Fruit fly (Drosophila melanogaster) whole organism, embryonic: ENCODE results near the gene CG33654.
A peak's percentile ranks its signal among the peaks of the same experiment; 100 is the strongest.

ENCODE experiments used
- ATbp ChIP-seq: fragments of 200-800 bp; sonication (Bioruptor generic); optimal IDR thresholded peaks from 2 replicates; lab custom pipeline; 2017; ENCODE audit warnings: missing biosample characterization, mild to moderate bottlenecking, missing genetic modification characterization, missing genetic modification reagents
- Aef1 ChIP-seq: fragments of 200-800 bp; sonication (Bioruptor generic); IDR thresholded peaks from 3 replicates; pipeline ENCODE4 v1.3.6; 2022; ENCODE audit warnings: missing biosample characterization, missing genetic modification characterization
- Atf3 ChIP-seq: fragments of 200-800 bp; sonication (Bioruptor generic); optimal IDR thresholded peaks from 3 replicates; lab custom pipeline; 2016; ENCODE audit warnings: missing biosample characterization, missing genetic modification characterization
- Bgb ChIP-seq: fragments of 200-800 bp; sonication (Bioruptor generic); IDR thresholded peaks from 2 replicates; pipeline ENCODE4 v1.3.6; 2022; ENCODE audit warnings: missing biosample characterization, missing genetic modification characterization; ENCODE audit not compliant: partially characterized antibody
- Bteb2 ChIP-seq: fragments of 200-800 bp; sonication (Bioruptor generic); optimal IDR thresholded peaks from 2 replicates; lab custom pipeline; 2016; ENCODE audit warnings: missing biosample characterization, missing genetic modification characterization
- C15 ChIP-seq: fragments of 200-800 bp; sonication (Bioruptor generic); IDR thresholded peaks from 3 replicates; pipeline ENCODE4 v1.3.6; 2022; ENCODE audit warnings: missing biosample characterization, missing genetic modification characterization
- CG10431 ChIP-seq: fragments of 200-800 bp; sonication (Bioruptor generic); optimal IDR thresholded peaks from 3 replicates; lab custom pipeline; 2018; ENCODE audit warnings: missing biosample characterization, mild to moderate bottlenecking, missing genetic modification characterization
- CG10462 ChIP-seq: fragments of 200-800 bp; sonication (Bioruptor generic); optimal IDR thresholded peaks from 2 replicates; lab custom pipeline; 2016; ENCODE audit warnings: missing biosample characterization, missing genetic modification characterization
- CG11696 ChIP-seq: fragments of 200-800 bp; sonication (Bioruptor generic); IDR thresholded peaks from 2 replicates; pipeline ENCODE4 v1.3.6; 2022; ENCODE audit warnings: missing biosample characterization, missing genetic modification characterization
- CG11723 ChIP-seq: fragments of 200-800 bp; sonication (Bioruptor generic); optimal IDR thresholded peaks from 2 replicates; lab custom pipeline; 2017; ENCODE audit warnings: missing biosample characterization, mild to moderate bottlenecking, missing genetic modification characterization
- CG13296 ChIP-seq: fragments of 200-800 bp; sonication (Bioruptor generic); optimal IDR thresholded peaks from 3 replicates; lab custom pipeline; 2018; ENCODE audit warnings: missing biosample characterization, mild to moderate bottlenecking, missing genetic modification characterization
- CG14710 ChIP-seq: fragments of 200-800 bp; sonication (Bioruptor generic); optimal IDR thresholded peaks from 3 replicates; lab custom pipeline; 2019; ENCODE audit warnings: missing biosample characterization, mild to moderate bottlenecking, missing genetic modification characterization, moderate library complexity
- CG1602 ChIP-seq: fragments of 200-800 bp; sonication (Bioruptor generic); optimal IDR thresholded peaks from 3 replicates; lab custom pipeline; 2016; ENCODE audit warnings: missing biosample characterization, missing genetic modification characterization
- CG18476 ChIP-seq: fragments of 200-800 bp; sonication (Bioruptor generic); optimal IDR thresholded peaks from 2 replicates; lab custom pipeline; 2016; ENCODE audit warnings: missing biosample characterization, mild to moderate bottlenecking, missing genetic modification characterization
- CG18619 ChIP-seq: fragments of 200-800 bp; sonication (Bioruptor generic); optimal IDR thresholded peaks from 3 replicates; lab custom pipeline; 2017; ENCODE audit warnings: missing biosample characterization, mild to moderate bottlenecking, missing genetic modification characterization
- CG2202 ChIP-seq: fragments of 200-800 bp; sonication (Bioruptor generic); optimal IDR thresholded peaks from 2 replicates; lab custom pipeline; 2018; ENCODE audit warnings: missing biosample characterization, mild to moderate bottlenecking, missing genetic modification characterization
- CG3163 ChIP-seq: fragments of 200-800 bp; sonication (Bioruptor generic); optimal IDR thresholded peaks from 3 replicates; lab custom pipeline; 2016; ENCODE audit warnings: missing biosample characterization, missing genetic modification characterization
- CG4360 ChIP-seq: fragments of 200-800 bp; sonication (Bioruptor generic); IDR thresholded peaks from 2 replicates; pipeline ENCODE4 v1.3.6; 2022; ENCODE audit warnings: missing biosample characterization, missing genetic modification characterization
- CG8924 ChIP-seq: fragments of 200-800 bp; optimal IDR thresholded peaks from 3 replicates; lab custom pipeline; 2019; ENCODE audit warnings: missing biosample characterization, mild to moderate bottlenecking, missing genetic modification characterization, moderate library complexity
- Camta ChIP-seq: fragments of 200-800 bp; sonication (Bioruptor generic); optimal IDR thresholded peaks from 2 replicates; lab custom pipeline; 2016; ENCODE audit warnings: missing biosample characterization, missing genetic modification characterization
- Dref ChIP-seq: fragments of 200-800 bp; sonication (Bioruptor generic); IDR thresholded peaks from 2 replicates; pipeline ENCODE4 v1.3.6; 2022; ENCODE audit warnings: missing biosample characterization, missing genetic modification characterization
- HmgZ ChIP-seq: fragments of 200-800 bp; sonication (Bioruptor generic); optimal IDR thresholded peaks from 2 replicates; lab custom pipeline; 2018; ENCODE audit warnings: missing biosample characterization, mild to moderate bottlenecking, missing genetic modification characterization
- Jarid2 ChIP-seq: fragments of 200-800 bp; sonication (Bioruptor generic); optimal IDR thresholded peaks from 3 replicates; lab custom pipeline; 2017; ENCODE audit warnings: mild to moderate bottlenecking, missing biosample characterization, missing genetic modification reagents, missing genetic modification characterization
- Nf-YC ChIP-seq: fragments of 200-800 bp; optimal IDR thresholded peaks from 3 replicates; lab custom pipeline; 2019; ENCODE audit warnings: missing biosample characterization, mild to moderate bottlenecking, missing genetic modification characterization, moderate library complexity
- Oaz ChIP-seq: fragments of 200-800 bp; sonication (Bioruptor generic); IDR thresholded peaks from 2 replicates; pipeline ENCODE4 v1.3.6; 2022; ENCODE audit warnings: missing biosample characterization, missing genetic modification characterization
- PHDP ChIP-seq: fragments of 200-800 bp; sonication (Bioruptor generic); optimal IDR thresholded peaks from 3 replicates; lab custom pipeline; 2018; ENCODE audit warnings: missing biosample characterization, mild to moderate bottlenecking, missing genetic modification characterization, moderate library complexity
- Six4 ChIP-seq: fragments of 200-800 bp; sonication (Bioruptor generic); optimal IDR thresholded peaks from 2 replicates; lab custom pipeline; 2016; ENCODE audit warnings: missing biosample characterization, missing genetic modification characterization
- Sox102F ChIP-seq: fragments of 200-800 bp; sonication (Bioruptor generic); optimal IDR thresholded peaks from 2 replicates; lab custom pipeline; 2018; ENCODE audit warnings: missing biosample characterization, mild to moderate bottlenecking, missing genetic modification characterization, moderate library complexity
- Taf1 ChIP-seq: fragments of 200-800 bp; sonication (Bioruptor generic); IDR thresholded peaks from 2 replicates; pipeline ENCODE4 v1.3.6; 2022; ENCODE audit warnings: missing biosample characterization, missing genetic modification characterization
- Trl ChIP-seq, 3 experiments: fragments of >200 bp in 2 of 3; fragments of 200-800 bp in 1 of 3; sonication (Bioruptor generic) in 1 of 3; optimal IDR thresholded peaks; 2 replicates in 1 of 3; 3 replicates in 2 of 3; lab custom pipeline; 2016 to 2017; ENCODE audit warnings: missing biosample characterization in 1 of 3, missing genetic modification characterization in 1 of 3
- al ChIP-seq: fragments of 200-800 bp; sonication (Bioruptor generic); IDR thresholded peaks from 2 replicates; pipeline ENCODE4 v1.3.6; 2022; ENCODE audit warnings: missing biosample characterization, missing genetic modification characterization
- ara ChIP-seq: fragments of 200-800 bp; sonication (Bioruptor generic); IDR thresholded peaks from 2 replicates; pipeline ENCODE4 v1.3.6; 2022; ENCODE audit warnings: missing biosample characterization, missing genetic modification characterization
- esg ChIP-seq: fragments of 200-800 bp; sonication (Bioruptor generic); conservative IDR thresholded peaks from 2 replicates; pipeline ENCODE4 v1.3.6; 2022; ENCODE audit warnings: missing biosample characterization, missing genetic modification characterization
- fru ChIP-seq: fragments of >200 bp; optimal IDR thresholded peaks from 2 replicates; lab custom pipeline; 2017
- hth ChIP-seq: fragments of >200 bp; optimal IDR thresholded peaks from 2 replicates; lab custom pipeline; 2017; ENCODE audit warnings: inconsistent platforms
- lab ChIP-seq: fragments of 200-800 bp; sonication (Bioruptor generic); optimal IDR thresholded peaks from 3 replicates; lab custom pipeline; 2017; ENCODE audit warnings: missing biosample characterization, missing genetic modification characterization, mild to moderate bottlenecking, moderate library complexity, missing genetic modification reagents
- nom ChIP-seq: fragments of 200-800 bp; sonication (Bioruptor generic); optimal IDR thresholded peaks from 2 replicates; lab custom pipeline; 2017; ENCODE audit warnings: missing biosample characterization, missing genetic modification characterization, mild to moderate bottlenecking, moderate library complexity, missing genetic modification reagents
- oc ChIP-seq: fragments of 200-800 bp; sonication (Bioruptor generic); optimal IDR thresholded peaks from 2 replicates; lab custom pipeline; 2018; ENCODE audit warnings: missing biosample characterization, mild to moderate bottlenecking, missing genetic modification characterization, moderate library complexity
- pfk ChIP-seq: fragments of 200-800 bp; sonication (Bioruptor generic); optimal IDR thresholded peaks from 2 replicates; lab custom pipeline; 2018; ENCODE audit warnings: missing biosample characterization, mild to moderate bottlenecking, missing genetic modification characterization, moderate library complexity
- ranshi ChIP-seq: fragments of 200-800 bp; sonication (Bioruptor generic); IDR thresholded peaks from 2 replicates; pipeline ENCODE4 v1.3.6; 2022; ENCODE audit warnings: missing biosample characterization, missing genetic modification characterization
- salm ChIP-seq: fragments of 200-800 bp; sonication (Bioruptor generic); optimal IDR thresholded peaks from 2 replicates; lab custom pipeline; 2018; ENCODE audit warnings: missing biosample characterization, mild to moderate bottlenecking, missing genetic modification characterization
- sna ChIP-seq: fragments of 200-800 bp; sonication (Bioruptor generic); IDR thresholded peaks from 2 replicates; pipeline ENCODE4 v1.3.6; 2022; ENCODE audit warnings: missing biosample characterization, missing genetic modification characterization; ENCODE audit not compliant: partially characterized antibody
- so ChIP-seq: fragments of 200-800 bp; sonication (Bioruptor generic); IDR thresholded peaks from 3 replicates; pipeline ENCODE4 v1.3.6; 2022; ENCODE audit warnings: missing biosample characterization, missing genetic modification characterization
- ssp ChIP-seq: fragments of 200-800 bp; sonication (Bioruptor generic); IDR thresholded peaks from 2 replicates; pipeline ENCODE4 v1.3.6; 2022; ENCODE audit warnings: missing biosample characterization, missing genetic modification characterization
- sug ChIP-seq: fragments of 200-800 bp; optimal IDR thresholded peaks from 2 replicates; lab custom pipeline; 2019; ENCODE audit warnings: missing biosample characterization, mild to moderate bottlenecking, missing genetic modification characterization, moderate library complexity
- unpg ChIP-seq: fragments of 200-800 bp; sonication (Bioruptor generic); optimal IDR thresholded peaks from 3 replicates; lab custom pipeline; 2018; ENCODE audit warnings: missing biosample characterization, mild to moderate bottlenecking, missing genetic modification characterization, moderate library complexity
- wdn ChIP-seq: fragments of 200-800 bp; sonication (Bioruptor generic); IDR thresholded peaks from 2 replicates; pipeline ENCODE4 v1.3.6; 2022; ENCODE audit warnings: missing biosample characterization, missing genetic modification characterization
- wor ChIP-seq: fragments of 200-800 bp; sonication (Bioruptor generic); IDR thresholded peaks from 2 replicates; pipeline ENCODE4 v1.3.6; 2022; ENCODE audit warnings: missing biosample characterization, missing genetic modification characterization
- zf30C ChIP-seq: fragments of 200-800 bp; sonication (Bioruptor generic); optimal IDR thresholded peaks from 3 replicates; lab custom pipeline; 2018; ENCODE audit warnings: missing biosample characterization, mild to moderate bottlenecking, missing genetic modification characterization

Gene CG33654

dm6 chr3R:9620278-9620677 lies 37.3 kb upstream of the CG33654 start (continued):
- TF ChIP-seq sug = peak; percentile 56

- TF ChIP-seq CG10431 (GFP tag; lab: Kevin White, UChicago) (no peak), CG11696 (GFP tag; lab: Robert Waterston, UW) (0 out of 2 replicates have a peak, but pooled peaks have one; percentile 52), so (GFP tag; lab: Robert Waterston, UW) (peak; percentile 84), Bteb2 (GFP tag; lab: Kevin White, UChicago) (peak; percentile 33), CG18619 (peak; percentile 28), CG10462 (peak; percentile 23), Six4 (peak; percentile 62), unpg (peak; percentile 76), CG2202 (peak; percentile 45), salm (peak; percentile 31), esg (GFP tag; lab: Robert Waterston, UW) (peak; percentile 80), wor (GFP tag; lab: Robert Waterston, UW) (peak; percentile 73), Bgb (GFP tag; lab: Robert Waterston, UW) (no peak), C15 (GFP tag; lab: Robert Waterston, UW) (peak; percentile 10; the same call in 1 of the 3 replicates), nom (no peak), zf30C (GFP tag; lab: Kevin White, UChicago) (no peak), al (GFP tag; lab: Robert Waterston, UW) (no peak), CG3163 (GFP tag; lab: Kevin White, UChicago) (no peak), Jarid2 (GFP tag; lab: Kevin White, UChicago) (peak; percentile 32), CG13296 (GFP tag; lab: Kevin White, UChicago) (peak; percentile 41), CG4360 (GFP tag; lab: Robert Waterston, UW) (peak; percentile 56; the same call in 1 of the 2 replicates), CG8924 (tag; lab: Kevin White, UChicago) (peak; percentile 54), ssp (peak; percentile 60; the same call in 1 of the 2 replicates), CG11723 (GFP tag; lab: Kevin White, UChicago) (peak; percentile 56), hth (lab: Kevin White, UChicago) (no peak), Trl (optimal IDR thresholded peaks at IDR 0.05; lab: Kevin White, UChicago) (no peak), Trl (GFP tag; optimal IDR thresholded peaks at IDR 0.05; lab: Kevin White, UChicago) (peak; percentile 66), ranshi (GFP tag; lab: Robert Waterston, UW) (peak; percentile 74), ara (GFP tag; lab: Robert Waterston, UW) (peak; percentile 79), Taf1 (GFP tag; lab: Robert Waterston, UW) (peak; percentile 40; the same call in 1 of the 2 replicates), CG1602 (peak; percentile 66), pfk (GFP tag; lab: Kevin White, UChicago) (no peak), Aef1 (peak; percentile 65; the same call in 2 of the 3 replicates), oc (tag; lab: Kevin White, UChicago) (peak; percentile 67), Camta (peak; percentile 73), PHDP (tag; lab: Kevin White, UChicago) (peak; percentile 70), Nf-YC (peak; percentile 16), Oaz (peak; percentile 48), ATbp (GFP tag; lab: Kevin White, UChicago) (peak; percentile 74), HmgZ (tag; lab: Kevin White, UChicago) (peak; percentile 25), Atf3 (GFP tag; lab: Kevin White, UChicago) (peak; percentile 68), sna (no peak), lab (peak; percentile 78), CG18476 (GFP tag; lab: Kevin White, UChicago) (peak; percentile 46), fru (no peak), Sox102F (peak; percentile 86), CG14710 (tag; lab: Kevin White, UChicago) (peak; percentile 63), wdn (GFP tag; lab: Robert Waterston, UW) (no peak), Dref (GFP tag; lab: Robert Waterston, UW) (no peak)
These were observed 35.3 kb upstream of the CG33654 start for dm6 chr3R:9618331-9618730.
